Worm (Caenorhabditis elegans) whole organism, young adult: ENCODE data around the gene nhr-168.

ENCODE experiments used
- B0035.1 ChIP-seq: sonication (generic microtip); optimal IDR thresholded peaks from 2 replicates; lab custom pipeline; 2016; ENCODE audit warnings: missing genetic modification characterization, mild to moderate bottlenecking, missing compliant biosample characterization, missing genotype, missing genetic modification reagents
- D2030.7 ChIP-seq: fragments of 200-800 bp; sonication (Bioruptor generic); IDR thresholded peaks from 2 replicates; pipeline ENCODE4 v1.3.6; 2022; ENCODE audit warnings: missing genetic modification reagents, missing genetic modification characterization, missing compliant biosample characterization
- F23B12.7 ChIP-seq: sonication (generic microtip); optimal IDR thresholded peaks from 2 replicates; lab custom pipeline; 2017; ENCODE audit warnings: missing genetic modification characterization, mild to moderate bottlenecking, missing compliant biosample characterization, antibody characterized with exemption, moderate library complexity; ENCODE audit not compliant: insufficient read depth
- F39B2.1 ChIP-seq: fragments of 200-800 bp; sonication (Bioruptor generic); IDR thresholded peaks from 2 replicates; pipeline ENCODE4 v1.3.6; 2022; ENCODE audit warnings: missing genetic modification reagents, missing genetic modification characterization, missing compliant biosample characterization
- F52B5.7 ChIP-seq: sonication (generic microtip); optimal IDR thresholded peaks from 2 replicates; lab custom pipeline; 2016; ENCODE audit warnings: mild to moderate bottlenecking, missing genetic modification characterization, missing compliant biosample characterization
- K11D2.4 ChIP-seq: fragments of 200-800 bp; sonication (Bioruptor generic); IDR thresholded peaks from 2 replicates; pipeline ENCODE4 v1.3.6; 2022; ENCODE audit warnings: missing genetic modification reagents, missing genetic modification characterization, missing compliant biosample characterization
- T26A5.8 ChIP-seq: sonication (generic microtip); optimal IDR thresholded peaks from 2 replicates; lab custom pipeline; 2016; ENCODE audit warnings: missing genetic modification characterization, missing compliant biosample characterization
- Y79H2A.3 ChIP-seq: fragments of 200-800 bp; sonication (Bioruptor generic); conservative IDR thresholded peaks from 2 replicates; pipeline ENCODE4 v1.3.6; 2022; ENCODE audit warnings: missing genetic modification reagents, missing genetic modification characterization, missing compliant biosample characterization
- aptf-2 ChIP-seq: fragments of 200-800 bp; sonication (Bioruptor generic); conservative IDR thresholded peaks from 2 replicates; pipeline ENCODE4 v1.3.6; 2022; ENCODE audit warnings: missing genetic modification reagents, missing genetic modification characterization, missing compliant biosample characterization
- aptf-3 ChIP-seq: fragments of 200-800 bp; sonication (Bioruptor generic); IDR thresholded peaks from 2 replicates; pipeline ENCODE4 v1.3.6; 2022; ENCODE audit warnings: missing genetic modification characterization, missing compliant biosample characterization
- athp-1 ChIP-seq: sonication (generic microtip); optimal IDR thresholded peaks from 2 replicates; lab custom pipeline; 2017; ENCODE audit warnings: mild to moderate bottlenecking, missing genetic modification characterization, missing compliant biosample characterization
- attf-5 ChIP-seq: fragments of 200-800 bp; sonication (Bioruptor generic); optimal IDR thresholded peaks from 2 replicates; lab custom pipeline; 2018; ENCODE audit warnings: mild to moderate bottlenecking, missing genetic modification characterization, missing compliant biosample characterization
- bed-1 ChIP-seq: fragments of 200-800 bp; sonication (Bioruptor generic); IDR thresholded peaks from 2 replicates; pipeline ENCODE4 v1.3.6; 2022; ENCODE audit warnings: missing genetic modification reagents, missing genetic modification characterization, missing compliant biosample characterization
- bed-2 ChIP-seq: fragments of 200-800 bp; sonication (Bioruptor generic); IDR thresholded peaks from 2 replicates; pipeline ENCODE4 v1.3.6; 2022; ENCODE audit warnings: missing genetic modification reagents, missing genetic modification characterization, missing compliant biosample characterization
- cebp-2 ChIP-seq: fragments of 200-800 bp; sonication (Bioruptor generic); IDR thresholded peaks from 2 replicates; pipeline ENCODE4 v1.3.6; 2022; ENCODE audit warnings: missing genetic modification characterization, missing compliant biosample characterization
- ceh-40 ChIP-seq: fragments of 200-800 bp; sonication (Bioruptor generic); IDR thresholded peaks from 2 replicates; pipeline ENCODE4 v1.3.6; 2022; ENCODE audit warnings: missing genetic modification characterization, missing compliant biosample characterization
- ceh-91 ChIP-seq: fragments of 200-800 bp; sonication (Bioruptor generic); IDR thresholded peaks from 2 replicates; pipeline ENCODE4 v1.3.6; 2022; ENCODE audit warnings: missing genetic modification reagents, missing genetic modification characterization, missing compliant biosample characterization
- chd-7 ChIP-seq: sonication (generic microtip); optimal IDR thresholded peaks from 2 replicates; lab custom pipeline; 2016; ENCODE audit warnings: mild to moderate bottlenecking, missing genetic modification characterization, moderate library complexity, missing compliant biosample characterization
- dox-1 ChIP-seq: fragments of 200-800 bp; sonication (Bioruptor generic); IDR thresholded peaks from 2 replicates; pipeline ENCODE4 v1.3.6; 2022; ENCODE audit warnings: missing genetic modification reagents, missing genetic modification characterization, missing compliant biosample characterization
- dpl-1 ChIP-seq: fragments of 150-350 bp; optimal IDR thresholded peaks from 2 replicates; lab custom pipeline; 2014; ENCODE audit warnings: missing biosample characterization, missing genetic modification reagents, missing genetic modification characterization
- ets-4 ChIP-seq: fragments of 200-800 bp; sonication (Bioruptor generic); optimal IDR thresholded peaks from 2 replicates; lab custom pipeline; 2018; ENCODE audit warnings: mild to moderate bottlenecking, missing genetic modification characterization, missing compliant biosample characterization
- hlh-26 ChIP-seq: fragments of 200-800 bp; sonication (Bioruptor generic); conservative IDR thresholded peaks from 2 replicates; pipeline ENCODE4 v1.3.6; 2022; ENCODE audit warnings: missing genetic modification reagents, missing genetic modification characterization, missing compliant biosample characterization
- hsf-1 ChIP-seq: fragments of 200-800 bp; sonication (Bioruptor generic); IDR thresholded peaks from 2 replicates; pipeline ENCODE4 v1.3.6; 2022; ENCODE audit warnings: missing genetic modification reagents, missing genetic modification characterization, missing compliant biosample characterization
- lag-1 ChIP-seq: fragments of 200-800 bp; sonication (Bioruptor generic); IDR thresholded peaks from 2 replicates; pipeline ENCODE4 v1.3.6; 2022; ENCODE audit warnings: missing genetic modification reagents, missing genetic modification characterization, missing compliant biosample characterization
- let-607 ChIP-seq, 2 experiments: fragments of 200-800 bp in 1 of 2; sonication (Bioruptor generic) in 1 of 2; sonication (generic microtip) in 1 of 2; optimal IDR thresholded peaks; 2 replicates each; lab custom pipeline; 2016 to 2018; ENCODE audit warnings: mild to moderate bottlenecking in 2 of 2, missing compliant biosample characterization in 2 of 2, missing genetic modification characterization in 2 of 2, moderate library complexity in 2 of 2, missing genotype in 1 of 2
- lin-26 ChIP-seq: fragments of 200-800 bp; sonication (Bioruptor generic); IDR thresholded peaks from 2 replicates; pipeline ENCODE4 v1.3.6; 2022; ENCODE audit warnings: missing genetic modification reagents, missing genetic modification characterization, missing compliant biosample characterization
- lin-40 ChIP-seq: sonication (generic microtip); optimal IDR thresholded peaks from 2 replicates; lab custom pipeline; 2016; ENCODE audit warnings: missing genetic modification characterization, mild to moderate bottlenecking, missing compliant biosample characterization, missing genotype, missing genetic modification reagents
- lsl-1 ChIP-seq: fragments of 200-800 bp; sonication (Bioruptor generic); optimal IDR thresholded peaks from 2 replicates; lab custom pipeline; 2018; ENCODE audit warnings: mild to moderate bottlenecking, missing genetic modification characterization, moderate library complexity, missing compliant biosample characterization
- mel-28 ChIP-seq: sonication (generic microtip); optimal IDR thresholded peaks from 2 replicates; lab custom pipeline; 2016; ENCODE audit warnings: borderline replicate concordance, mild to moderate bottlenecking, missing genetic modification characterization, missing compliant biosample characterization
- mes-4 ChIP-seq: sonication (generic microtip); optimal IDR thresholded peaks from 2 replicates; lab custom pipeline; 2016; ENCODE audit warnings: missing genotype, missing genetic modification characterization, missing compliant biosample characterization
- nfyb-1 ChIP-seq: fragments of 200-800 bp; sonication (Bioruptor generic); IDR thresholded peaks from 2 replicates; pipeline ENCODE4 v1.3.6; 2022; ENCODE audit warnings: missing genetic modification reagents, missing genetic modification characterization, missing compliant biosample characterization
- nhr-80 ChIP-seq: sonication (generic microtip); optimal IDR thresholded peaks from 2 replicates; lab custom pipeline; 2016; ENCODE audit warnings: missing genetic modification characterization, missing compliant biosample characterization
- pha-4 ChIP-seq: fragments of 150-350 bp; sonication (generic microtip); optimal IDR thresholded peaks from 2 replicates; lab custom pipeline; 2014; ENCODE audit warnings: missing biosample characterization, missing genetic modification reagents, missing genetic modification characterization
- rec-8 ChIP-seq, 2 experiments: sonication (generic microtip); optimal IDR thresholded peaks; 2 replicates each; lab custom pipeline; 2016; ENCODE audit warnings: mild to moderate bottlenecking in 2 of 2, missing genetic modification characterization in 2 of 2, missing genetic modification reagents in 2 of 2, missing genotype in 2 of 2, missing biosample characterization in 1 of 2, missing compliant biosample characterization in 1 of 2, moderate library complexity in 1 of 2
- sdz-38 ChIP-seq: sonication (generic microtip); optimal IDR thresholded peaks from 2 replicates; lab custom pipeline; 2016; ENCODE audit warnings: missing genotype, missing genetic modification characterization, missing compliant biosample characterization
- sea-2 ChIP-seq: fragments of 200-800 bp; sonication (Bioruptor generic); IDR thresholded peaks from 2 replicates; pipeline ENCODE4 v1.3.6; 2022; ENCODE audit warnings: missing genetic modification characterization, missing compliant biosample characterization
- snpc-1.1 ChIP-seq: sonication (generic microtip); optimal IDR thresholded peaks from 2 replicates; lab custom pipeline; 2017; ENCODE audit warnings: missing genetic modification characterization, mild to moderate bottlenecking, missing compliant biosample characterization, antibody characterized with exemption, moderate library complexity, missing genotype, missing genetic modification reagents; ENCODE audit not compliant: insufficient read depth
- snpc-3.4 ChIP-seq: sonication (generic microtip); optimal IDR thresholded peaks from 2 replicates; lab custom pipeline; 2017; ENCODE audit warnings: missing genetic modification characterization, mild to moderate bottlenecking, missing compliant biosample characterization, antibody characterized with exemption, moderate library complexity, missing genotype, missing genetic modification reagents
- snpc-4 ChIP-seq, 5 experiments: fragments of 150-350 bp in 1 of 5; sonication (generic microtip) in 4 of 5; optimal IDR thresholded peaks; 2 replicates each; lab custom pipeline; 2014 to 2018; ENCODE audit warnings: missing genetic modification characterization in 5 of 5, missing biosample characterization in 3 of 5, antibody characterized with exemption in 2 of 5, mild to moderate bottlenecking in 2 of 5, missing compliant biosample characterization in 2 of 5, missing genotype in 2 of 5, moderate library complexity in 2 of 5, missing genetic modification reagents in 1 of 5
- zfh-2 ChIP-seq: fragments of 200-800 bp; sonication (Bioruptor generic); conservative IDR thresholded peaks from 2 replicates; pipeline ENCODE4 v1.3.6; 2022; ENCODE audit warnings: missing genetic modification reagents, missing genetic modification characterization, missing compliant biosample characterization
- zim-3 ChIP-seq: sonication (generic microtip); optimal IDR thresholded peaks from 2 replicates; lab custom pipeline; 2017; ENCODE audit warnings: mild to moderate bottlenecking, missing genetic modification characterization, moderate library complexity, missing compliant biosample characterization
- ztf-18 ChIP-seq: sonication (generic microtip); optimal IDR thresholded peaks from 2 replicates; lab custom pipeline; 2016; ENCODE audit warnings: missing genotype, mild to moderate bottlenecking, missing genetic modification characterization, missing compliant biosample characterization

nhr-168 gene

DNA sequence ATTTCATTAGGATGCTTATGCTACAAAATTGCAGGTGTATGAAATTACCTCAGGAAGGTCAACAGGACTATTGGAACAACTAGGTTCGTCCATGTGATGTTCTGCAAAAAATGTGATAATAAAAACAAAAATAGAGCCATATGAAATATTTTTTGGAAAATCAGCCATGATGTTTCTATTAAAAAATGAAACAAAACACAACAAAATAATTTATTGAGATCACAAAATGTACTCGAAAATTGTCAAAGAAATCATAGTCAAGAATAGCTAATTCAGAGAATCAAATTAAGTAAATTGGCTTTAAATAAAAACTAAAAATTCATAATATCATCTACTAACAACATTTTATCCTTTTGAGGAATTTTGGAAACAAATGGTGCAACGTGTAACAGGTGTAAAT is 2.8 kb downstream of the nhr-168 start, which contains the start of gene nhr-129:
nhr-129 (minus strand) TSS at position 101 of the 400 bp plus-strand sequence.
- no peak for TF ChIP-seq T26A5.8 (tag; lab: Kevin White, UChicago)
- no peak for TF ChIP-seq aptf-3
- no peak for TF ChIP-seq K11D2.4 (GFP tag; lab: Robert Waterston, UW)
- TF ChIP-seq ets-4 (GFP tag; lab: Kevin White, UChicago), result no peak
- no peak for TF ChIP-seq lag-1
- TF ChIP-seq B0035.1 (tag; lab: Kevin White, UChicago), result no peak

DNA sequence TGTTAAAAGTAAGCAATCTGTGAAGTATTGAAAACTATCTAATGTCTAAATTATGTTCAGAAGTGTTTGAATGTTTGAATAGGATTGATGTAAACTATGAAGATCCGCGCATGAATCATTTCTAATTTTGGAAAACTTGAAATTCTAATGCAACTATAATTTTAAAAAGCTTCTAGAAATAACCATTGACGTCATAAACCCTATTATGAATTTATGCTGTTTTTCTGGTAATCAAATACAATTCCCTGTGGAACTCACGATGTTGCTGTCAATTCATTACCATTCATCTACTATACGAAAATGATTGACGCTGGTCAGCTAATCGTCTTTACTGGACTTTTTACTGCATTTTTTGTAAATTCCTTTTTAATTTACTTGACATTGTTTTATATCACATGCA is 6.2 kb downstream of the nhr-168 start, which contains the start of gene str-37:
str-37 (plus strand) TSS at position 301 of the 400 bp plus-strand sequence.
- TF ChIP-seq D2030.7 (GFP tag; lab: Robert Waterston, UW) (no peak), F52B5.7 (no peak), hsf-1 (GFP tag; lab: Robert Waterston, UW) (no peak), dpl-1 (GFP tag; lab: Kevin White, UChicago) (no peak), rec-8 (tag; optimal IDR thresholded peaks at IDR 0.05; lab: Kevin White, UChicago) (no peak), dox-1 (GFP tag; lab: Robert Waterston, UW) (no peak), K11D2.4 (GFP tag; lab: Robert Waterston, UW) (no peak), chd-7 (no peak), sdz-38 (tag; lab: Kevin White, UChicago) (no peak), F23B12.7 (no peak), zfh-2 (GFP tag; lab: Robert Waterston, UW) (no peak), Y79H2A.3 (no peak), mel-28 (tag; lab: Kevin White, UChicago) (no peak), F39B2.1 (GFP tag; lab: Robert Waterston, UW) (no peak)

DNA sequence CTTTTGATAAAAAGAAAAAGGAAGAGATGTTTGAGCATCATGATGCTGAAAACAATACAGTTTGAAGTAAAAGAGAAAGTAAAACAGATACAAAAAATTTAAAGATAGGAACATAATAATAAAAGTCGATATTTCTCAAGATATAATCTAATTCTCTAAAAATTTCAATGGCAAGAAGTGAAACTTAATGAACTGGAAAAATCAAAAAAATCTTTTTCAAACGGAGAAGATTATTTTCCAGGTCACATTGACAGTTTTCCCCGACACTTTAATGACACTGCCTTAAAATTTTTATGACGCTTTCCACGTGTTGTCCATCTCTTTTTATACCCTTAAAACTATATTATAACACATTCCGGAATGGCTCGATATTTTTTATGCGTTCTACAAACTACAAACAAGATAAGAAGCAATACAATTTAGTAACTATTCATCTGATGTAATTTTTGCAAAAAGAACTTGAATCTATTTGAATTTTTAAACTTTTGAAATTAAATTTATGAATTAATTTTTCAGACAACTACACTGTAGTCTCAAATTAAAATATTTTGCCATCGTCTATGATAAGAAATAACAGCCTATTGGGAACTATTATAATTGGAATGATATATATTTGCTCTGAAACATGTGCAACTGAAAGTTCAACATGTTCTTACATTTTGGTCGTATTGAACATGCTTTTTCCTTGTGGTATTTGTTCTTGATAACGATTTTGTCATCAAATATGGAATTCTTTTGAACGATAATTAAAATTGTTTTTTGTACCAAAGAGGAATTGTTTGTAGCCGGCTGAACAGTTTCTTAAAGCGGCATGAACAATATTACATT is 8.5 kb downstream of the nhr-168 start, which contains the start of gene C50B6.7:
C50B6.7 (minus strand) TSS at position 51 of the 828 bp plus-strand sequence.
- TF ChIP-seq hlh-26 (GFP tag; lab: Robert Waterston, UW) (no peak), nhr-80 (peak; percentile 32), mes-4 (tag; lab: Kevin White, UChicago) (no peak), bed-1 (no peak), snpc-3.4 (no peak), attf-5 (no peak), lsl-1 (GFP tag; lab: Kevin White, UChicago) (no peak), ceh-40 (no peak)

DNA sequence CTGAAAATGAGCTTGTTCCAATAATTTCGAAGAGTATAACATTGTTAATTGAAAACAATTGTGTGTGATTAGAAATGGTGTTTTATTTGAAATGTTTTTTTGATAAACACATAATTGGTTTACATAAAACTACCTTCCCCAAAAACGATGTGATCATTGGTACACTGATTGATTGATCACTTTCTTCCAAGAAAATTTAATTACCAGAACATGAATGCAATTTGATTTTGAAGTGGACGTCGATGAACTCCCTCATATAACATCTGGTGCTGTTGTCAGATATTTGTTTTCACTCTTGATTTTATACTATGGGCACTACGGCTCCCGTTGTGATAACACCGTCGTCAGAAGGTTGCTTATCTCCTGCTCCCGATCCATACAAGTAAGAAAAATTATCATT is 13.0 kb downstream of the nhr-168 start, which contains the start of gene srh-15:
srh-15 (plus strand) TSS at position 301 of the 400 bp plus-strand sequence.
- TF ChIP-seq sea-2 (GFP tag; lab: Robert Waterston, UW) (no peak), let-607 (tag; optimal IDR thresholded peaks at IDR 0.05; lab: Kevin White, UChicago) (no peak), ztf-18 (no peak), athp-1 (tag; lab: Kevin White, UChicago) (no peak), zim-3 (tag; lab: Kevin White, UChicago) (no peak), hsf-1 (GFP tag; lab: Robert Waterston, UW) (no peak), pha-4 (tag; lab: Kevin White, UChicago) (no peak), bed-2 (GFP tag; lab: Robert Waterston, UW) (no peak), snpc-1.1 (tag; lab: Kevin White, UChicago) (no peak), cebp-2 (GFP tag; lab: Robert Waterston, UW) (no peak), ceh-91 (GFP tag; lab: Robert Waterston, UW) (no peak), aptf-2 (no peak), snpc-4 (GFP tag; optimal IDR thresholded peaks at IDR 0.05; lab: Kevin White, UChicago) (no peak), snpc-4 (tag; optimal IDR thresholded peaks at IDR 0.05; lab: Kevin White, UChicago) (no peak), lin-40 (no peak), lin-26 (GFP tag; lab: Robert Waterston, UW) (no peak), nfyb-1 (GFP tag; lab: Robert Waterston, UW) (no peak), K11D2.4 (GFP tag; lab: Robert Waterston, UW) (no peak)
